Fruit fly (Drosophila melanogaster) whole organism, pupa: Measurements from ENCODE around the gene SPE.

ENCODE experiments used
- CG15710 ChIP-seq: fragments of 200-800 bp; sonication (Bioruptor generic); optimal IDR thresholded peaks from 2 replicates; lab custom pipeline; 2018; ENCODE audit warnings: missing biosample characterization, mild to moderate bottlenecking, missing genetic modification characterization, moderate library complexity
- CG32121 ChIP-seq: fragments of 200-800 bp; sonication (Bioruptor generic); IDR thresholded peaks from 2 replicates; pipeline ENCODE4 v1.3.6; 2022; ENCODE audit warnings: missing biosample characterization, missing genetic modification characterization
- CG8301 ChIP-seq: fragments of 200-800 bp; sonication (Bioruptor generic); optimal IDR thresholded peaks from 2 replicates; lab custom pipeline; 2018; ENCODE audit warnings: missing biosample characterization, mild to moderate bottlenecking, missing genetic modification characterization
- EcR ChIP-seq: fragments of 200-800 bp; sonication (Bioruptor generic); optimal IDR thresholded peaks from 3 replicates; lab custom pipeline; 2019; ENCODE audit warnings: missing biosample characterization, missing genetic modification characterization, mild to moderate bottlenecking, moderate library complexity, missing genetic modification reagents
- Snoo ChIP-seq: fragments of 200-800 bp; sonication (Bioruptor generic); optimal IDR thresholded peaks from 3 replicates; lab custom pipeline; 2017; ENCODE audit warnings: missing biosample characterization, mild to moderate bottlenecking, missing genetic modification characterization, inconsistent platforms
- fd96Ca ChIP-seq: fragments of 200-800 bp; sonication (Bioruptor generic); IDR thresholded peaks from 3 replicates; pipeline ENCODE4 v1.3.6; 2022; ENCODE audit warnings: missing biosample characterization, missing genetic modification characterization
- gl ChIP-seq: fragments of 200-800 bp; sonication (Bioruptor generic); optimal IDR thresholded peaks from 2 replicates; lab custom pipeline; 2018; ENCODE audit warnings: missing biosample characterization, mild to moderate bottlenecking, missing genetic modification characterization

The SPE gene

DNA sequence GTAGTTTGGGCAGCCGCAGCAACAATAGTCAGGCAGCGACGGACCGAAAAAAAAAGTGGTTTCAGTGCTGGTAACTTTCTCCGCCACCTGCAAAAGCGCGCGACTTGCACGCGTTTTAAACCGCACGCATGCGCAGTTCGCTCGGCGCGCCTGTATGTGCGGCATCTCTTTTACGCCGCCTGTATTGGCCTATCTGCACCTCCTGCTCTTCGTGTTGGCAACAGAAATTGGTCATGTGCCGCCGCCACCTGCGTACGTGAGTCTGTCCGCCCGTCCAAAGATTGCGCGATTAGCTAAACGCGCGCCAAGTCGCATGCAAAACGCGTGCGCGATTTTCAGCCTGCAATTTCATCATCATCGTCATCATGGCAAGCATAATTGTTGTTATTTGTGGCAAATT is 49.6 kb downstream of the SPE start:
- TF ChIP-seq gl (tag; lab: Kevin White, UChicago) (no peak), EcR (no peak), fd96Ca (GFP tag; lab: Robert Waterston, UW) (0 out of 3 replicates have a peak, but pooled peaks have one; percentile 24)
- TF ChIP-seq, all 21 proteins: peak for 1

dm6 chr3R:23736365-23736764 is 50.3 kb downstream of the SPE start:
- TF ChIP-seq Snoo: no peak
- TF ChIP-seq CG15710: no peak
- no peak for TF ChIP-seq EcR
- TF ChIP-seq CG8301 (tag; lab: Kevin White, UChicago): no peak
- no peak for TF ChIP-seq CG32121 (GFP tag; lab: Robert Waterston, UW)
